Worm (Caenorhabditis elegans) whole organism, midembryonic: ENCODE data around the gene C35A11.3.

Source experiments
- T22C8.4 ChIP-seq: fragments of 200-800 bp; sonication (Bioruptor generic); IDR thresholded peaks from 2 replicates; pipeline ENCODE4 v1.3.6; 2022; ENCODE audit warnings: missing genetic modification characterization, missing compliant biosample characterization
- cog-1 ChIP-seq: sonication (generic microtip); optimal IDR thresholded peaks from 2 replicates; lab custom pipeline; 2016; ENCODE audit warnings: missing genetic modification characterization, missing compliant biosample characterization
- flt-1 ChIP-seq: fragments of 200-800 bp; sonication (Bioruptor generic); IDR thresholded peaks from 2 replicates; pipeline ENCODE4 v1.3.6; 2022; ENCODE audit warnings: missing genetic modification characterization, missing compliant biosample characterization
- klf-2 ChIP-seq: fragments of 200-800 bp; sonication (Bioruptor generic); conservative IDR thresholded peaks from 2 replicates; pipeline ENCODE4 v1.3.6; 2022; ENCODE audit warnings: missing genetic modification reagents, missing genetic modification characterization, missing compliant biosample characterization
- med-1 ChIP-seq: sonication (generic microtip); optimal IDR thresholded peaks from 2 replicates; lab custom pipeline; 2017; ENCODE audit warnings: missing genetic modification characterization, mild to moderate bottlenecking, missing compliant biosample characterization, antibody characterized with exemption, missing genetic modification reagents; ENCODE audit not compliant: insufficient read depth
- ref-1 ChIP-seq: fragments of 200-800 bp; sonication (Bioruptor generic); conservative IDR thresholded peaks from 2 replicates; pipeline ENCODE4 v1.3.6; 2022; ENCODE audit warnings: missing genetic modification reagents, missing genetic modification characterization, missing compliant biosample characterization
- tab-1 ChIP-seq: fragments of 200-800 bp; sonication (Bioruptor generic); IDR thresholded peaks from 2 replicates; pipeline ENCODE4 v1.3.6; 2022; ENCODE audit warnings: missing genetic modification characterization, missing compliant biosample characterization
- ztf-23 ChIP-seq: fragments of 200-800 bp; sonication (Bioruptor generic); IDR thresholded peaks from 2 replicates; pipeline ENCODE4 v1.3.6; 2022; ENCODE audit warnings: missing genetic modification reagents, missing genetic modification characterization, missing compliant biosample characterization
- ztf-29 ChIP-seq: fragments of 200-800 bp; sonication (Bioruptor generic); IDR thresholded peaks from 2 replicates; pipeline ENCODE4 v1.3.6; 2022; ENCODE audit warnings: missing genetic modification reagents, missing genetic modification characterization, missing compliant biosample characterization

Gene C35A11.3

ce11 chrV:5345419-5345818, 26.8 kb upstream of the C35A11.3 start, which contains the start of gene srg-25:
Gene srg-25, minus strand, starts transcription at chrV:5345519.
- TF ChIP-seq ztf-29 (no peak), cog-1 (tag; lab: Kevin White, UChicago) (no peak)

DNA sequence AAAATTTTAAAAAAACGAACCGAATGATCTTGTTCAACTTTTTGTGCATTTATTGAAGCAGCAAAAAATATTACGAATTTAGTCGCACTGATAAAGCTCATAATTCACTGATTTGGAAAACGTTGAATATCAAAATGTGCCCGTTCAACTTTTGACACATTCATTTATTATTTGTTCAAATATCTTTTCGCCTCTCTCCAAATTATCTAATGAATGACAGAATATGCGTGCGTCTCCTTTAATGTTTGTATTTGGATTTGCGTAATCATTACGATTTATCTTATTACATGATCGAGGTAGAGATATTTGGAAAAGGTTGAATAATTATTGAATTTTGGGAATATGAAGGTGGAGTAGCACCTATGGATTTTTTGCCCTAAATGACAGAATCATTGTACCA, 22.7 kb upstream of the C35A11.3 start, which contains the start of gene T09D3.3:
Gene T09D3.3 (minus strand): TSS at position 101 of the 400 bp plus-strand sequence.
- no peak for TF ChIP-seq ztf-23 (GFP tag; lab: Robert Waterston, UW)
- no peak for TF ChIP-seq ref-1 (GFP tag; lab: Robert Waterston, UW)
- no peak for TF ChIP-seq tab-1
- TF ChIP-seq T22C8.4 (GFP tag; lab: Robert Waterston, UW): no peak
- no peak for TF ChIP-seq flt-1 (GFP tag; lab: Robert Waterston, UW)
- no peak for TF ChIP-seq med-1 (GFP tag; lab: Kevin White, UChicago)
- TF ChIP-seq ztf-29: no peak

ce11 chrV:5351483-5351882, 20.7 kb upstream of the C35A11.3 start, which contains the start of gene srd-9:
Gene srd-9, plus strand, starts transcription at chrV:5351783.
- no peak for TF ChIP-seq tab-1
- TF ChIP-seq T22C8.4 (GFP tag; lab: Robert Waterston, UW): no peak
- no peak for TF ChIP-seq klf-2 (GFP tag; lab: Robert Waterston, UW)
- no peak for TF ChIP-seq ztf-29
- TF ChIP-seq flt-1 (GFP tag; lab: Robert Waterston, UW): no peak
- TF ChIP-seq ztf-23 (GFP tag; lab: Robert Waterston, UW): no peak
- TF ChIP-seq ref-1 (GFP tag; lab: Robert Waterston, UW): no peak
- no peak for TF ChIP-seq cog-1 (tag; lab: Kevin White, UChicago)
- TF ChIP-seq med-1 (GFP tag; lab: Kevin White, UChicago): no peak

ce11 chrV:5358772-5359171, 13.4 kb upstream of the C35A11.3 start, which contains the start of gene nhr-216:
Gene nhr-216, minus strand, starts transcription at chrV:5358872.
- no peak for TF ChIP-seq med-1 (GFP tag; lab: Kevin White, UChicago)
- no peak for TF ChIP-seq ref-1 (GFP tag; lab: Robert Waterston, UW)
- TF ChIP-seq klf-2 (GFP tag; lab: Robert Waterston, UW): no peak
- no peak for TF ChIP-seq flt-1 (GFP tag; lab: Robert Waterston, UW)
- no peak for TF ChIP-seq cog-1 (tag; lab: Kevin White, UChicago)
- TF ChIP-seq ztf-29: no peak
- no peak for TF ChIP-seq ztf-23 (GFP tag; lab: Robert Waterston, UW)
- TF ChIP-seq T22C8.4 (GFP tag; lab: Robert Waterston, UW): no peak
- TF ChIP-seq tab-1: no peak

DNA sequence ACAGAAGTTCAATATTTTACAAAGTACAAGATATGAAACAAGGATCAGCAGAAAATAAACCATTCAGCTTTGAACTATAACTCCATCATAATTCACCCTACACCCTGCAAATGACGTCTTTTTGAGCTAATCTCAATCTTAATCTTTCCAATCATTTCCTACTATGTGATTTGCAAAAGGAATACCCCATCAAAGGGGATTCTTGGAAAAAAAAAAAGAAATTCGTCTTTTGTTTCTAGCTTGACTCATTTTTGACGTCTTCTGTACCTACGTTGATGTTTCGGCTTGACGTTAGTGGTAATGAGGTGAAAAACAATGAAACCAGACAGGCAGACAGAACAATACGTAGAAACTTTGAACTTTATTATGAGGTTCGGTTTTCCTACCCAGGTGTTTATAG, 10.0 kb upstream of the C35A11.3 start:
- TF ChIP-seq flt-1 (GFP tag; lab: Robert Waterston, UW) (no peak), tab-1 (no peak), med-1 (GFP tag; lab: Kevin White, UChicago) (no peak), T22C8.4 (GFP tag; lab: Robert Waterston, UW) (no peak), ref-1 (GFP tag; lab: Robert Waterston, UW) (no peak), klf-2 (GFP tag; lab: Robert Waterston, UW) (no peak), ztf-23 (GFP tag; lab: Robert Waterston, UW) (no peak), cog-1 (tag; lab: Kevin White, UChicago) (no peak), ztf-29 (no peak)

DNA sequence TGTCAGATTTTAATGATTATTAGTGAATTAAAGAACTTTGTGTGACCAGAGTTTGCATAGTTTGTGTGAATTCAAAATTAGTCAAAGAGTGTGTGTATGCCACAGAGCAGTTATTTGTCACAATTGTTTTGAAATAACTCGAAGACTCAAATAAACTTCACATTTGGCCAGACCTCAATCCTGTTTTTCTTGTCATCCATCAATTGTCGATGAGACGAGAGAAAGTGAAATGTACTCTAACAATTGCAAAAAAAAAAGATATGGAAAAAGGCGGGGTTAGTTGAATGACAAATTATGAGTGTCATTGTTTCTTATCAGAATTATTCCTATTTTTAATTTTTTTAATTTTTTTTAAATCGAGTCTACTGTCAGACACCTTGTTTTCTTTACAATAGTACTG, 7.4 kb upstream of the C35A11.3 start, which contains the start of gene T09D3.8:
Gene T09D3.8 (plus strand): TSS at position 301 of the 400 bp plus-strand sequence.
- TF ChIP-seq ztf-29 (no peak), klf-2 (GFP tag; lab: Robert Waterston, UW) (no peak), ref-1 (GFP tag; lab: Robert Waterston, UW) (no peak), cog-1 (tag; lab: Kevin White, UChicago) (no peak), med-1 (GFP tag; lab: Kevin White, UChicago) (no peak), tab-1 (no peak), flt-1 (GFP tag; lab: Robert Waterston, UW) (no peak), ztf-23 (GFP tag; lab: Robert Waterston, UW) (no peak)

ce11 chrV:5368792-5369191, 3.4 kb upstream of the C35A11.3 start, which contains the start of gene T09D3.9:
Gene T09D3.9, minus strand, starts transcription at chrV:5368892.
- TF ChIP-seq klf-2 (GFP tag; lab: Robert Waterston, UW): no peak
- no peak for TF ChIP-seq cog-1 (tag; lab: Kevin White, UChicago)
- no peak for TF ChIP-seq ref-1 (GFP tag; lab: Robert Waterston, UW)
- no peak for TF ChIP-seq flt-1 (GFP tag; lab: Robert Waterston, UW)
- TF ChIP-seq T22C8.4 (GFP tag; lab: Robert Waterston, UW): no peak
- TF ChIP-seq ztf-29: no peak

DNA sequence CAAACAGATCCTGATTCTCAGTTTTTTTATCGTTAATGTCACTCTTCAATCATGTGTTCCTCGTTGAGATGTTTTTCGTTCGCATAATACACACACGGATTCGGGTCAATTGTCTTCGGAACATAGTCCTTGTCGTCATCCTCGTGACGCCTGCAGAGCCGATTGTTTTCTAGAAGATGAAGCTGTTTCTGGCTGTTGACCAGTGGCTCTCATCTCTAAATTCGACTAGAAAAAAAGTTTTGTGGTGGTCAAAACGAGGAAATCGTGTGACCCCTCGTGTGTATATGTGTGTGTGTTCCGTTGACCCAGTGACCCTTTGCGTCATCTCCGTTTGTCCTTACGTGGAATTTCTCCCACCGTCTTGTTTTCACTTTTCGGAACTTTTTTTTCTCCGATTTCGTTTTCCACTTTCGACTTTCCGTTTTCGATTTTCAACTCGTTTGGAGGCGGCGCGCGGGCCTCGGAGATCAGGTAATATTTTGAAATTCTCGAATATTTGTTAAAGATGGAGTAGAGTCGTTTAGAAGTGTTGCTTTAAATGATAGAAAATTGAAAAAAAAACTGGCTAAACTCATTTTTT, 13.8 kb downstream of the C35A11.3 start, which contains the start of gene C35A11.2:
Gene C35A11.2 (plus strand): TSS at position 386 of the 580 bp plus-strand sequence.
- TF ChIP-seq ztf-29 (no peak), cog-1 (tag; lab: Kevin White, UChicago) (no peak), med-1 (GFP tag; lab: Kevin White, UChicago) (no peak), flt-1 (GFP tag; lab: Robert Waterston, UW) (no peak), tab-1 (no peak), ref-1 (GFP tag; lab: Robert Waterston, UW) (no peak), T22C8.4 (GFP tag; lab: Robert Waterston, UW) (no peak), ztf-23 (GFP tag; lab: Robert Waterston, UW) (no peak), klf-2 (GFP tag; lab: Robert Waterston, UW) (no peak)

DNA sequence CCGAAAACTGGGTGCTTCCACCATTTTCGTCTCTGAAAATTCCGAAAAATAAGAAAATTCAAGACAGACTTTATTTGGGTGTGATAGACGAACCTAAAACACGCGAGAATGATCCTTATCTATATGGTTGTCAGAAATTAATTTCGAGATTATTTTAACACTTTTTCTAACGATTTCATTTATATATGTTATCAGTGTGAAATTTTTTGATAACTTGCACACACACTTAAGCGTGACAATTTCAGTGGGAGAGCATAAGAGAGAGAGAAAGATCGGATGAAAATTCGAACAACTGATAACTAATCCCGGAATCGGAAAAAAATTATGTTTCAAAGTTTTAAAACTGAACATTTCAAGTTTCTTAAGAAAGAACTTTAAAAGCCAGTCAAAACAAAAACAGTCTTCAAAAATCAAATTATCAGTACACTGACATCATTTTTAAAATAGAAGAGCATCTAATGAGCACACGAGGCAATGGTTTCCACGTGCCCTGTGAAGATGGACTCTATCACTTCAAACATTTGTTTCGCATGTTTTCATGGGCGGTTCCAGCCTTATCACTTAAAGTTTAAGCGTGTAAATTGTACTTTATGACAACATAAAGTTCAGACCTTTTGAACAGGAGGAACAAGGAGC, 20.9 kb downstream of the C35A11.3 start, which contains the start of gene C35A11.4:
Gene C35A11.4 (minus strand): TSS at position 156 of the 636 bp plus-strand sequence.
- TF ChIP-seq T22C8.4 (GFP tag; lab: Robert Waterston, UW): no peak
- TF ChIP-seq flt-1 (GFP tag; lab: Robert Waterston, UW): no peak
- TF ChIP-seq ref-1 (GFP tag; lab: Robert Waterston, UW): no peak
- no peak for TF ChIP-seq klf-2 (GFP tag; lab: Robert Waterston, UW)
- no peak for TF ChIP-seq tab-1
- TF ChIP-seq cog-1 (tag; lab: Kevin White, UChicago): no peak
- no peak for TF ChIP-seq ztf-29
- no peak for TF ChIP-seq med-1 (GFP tag; lab: Kevin White, UChicago)
- no peak for TF ChIP-seq ztf-23 (GFP tag; lab: Robert Waterston, UW)
